Fruit fly (Drosophila melanogaster) whole organism, wandering third instar larva: ENCODE measurements around the gene CG17660.

ENCODE experiments used
- GATAd ChIP-seq: sonication (Bioruptor generic); optimal IDR thresholded peaks from 2 replicates; lab custom pipeline; 2016; ENCODE audit warnings: missing biosample characterization, missing genetic modification characterization
- Hnf4 ChIP-seq: fragments of 200-800 bp; sonication (Bioruptor generic); optimal IDR thresholded peaks from 2 replicates; lab custom pipeline; 2016; ENCODE audit warnings: missing biosample characterization, mild to moderate bottlenecking, missing genetic modification characterization
- Mio ChIP-seq: sonication (Bioruptor generic); optimal IDR thresholded peaks from 2 replicates; lab custom pipeline; 2016; ENCODE audit warnings: missing biosample characterization, missing genetic modification characterization
- OdsH ChIP-seq: fragments of 200-800 bp; sonication (Bioruptor generic); optimal IDR thresholded peaks from 2 replicates; lab custom pipeline; 2016; ENCODE audit warnings: missing biosample characterization, mild to moderate bottlenecking, missing genetic modification characterization
- brk ChIP-seq: fragments of 200-800 bp; sonication (Bioruptor generic); optimal IDR thresholded peaks from 2 replicates; lab custom pipeline; 2016; ENCODE audit warnings: missing biosample characterization, mild to moderate bottlenecking, missing genetic modification characterization
- dl ChIP-seq, 2 experiments: fragments of 175-275, 200-275 bp in 1 of 2; fragments of 200-275 bp in 1 of 2; sonication (Bioruptor generic); optimal IDR thresholded peaks; lab custom pipeline; 2018; ENCODE audit warnings: mild to moderate bottlenecking in 2 of 2, missing biosample characterization in 2 of 2, missing genetic modification characterization in 2 of 2, moderate library complexity in 2 of 2; ENCODE audit not compliant: partially characterized antibody in 2 of 2, insufficient read depth in 1 of 2
- fru ChIP-seq: fragments of 200-800 bp; sonication (Bioruptor generic); optimal IDR thresholded peaks from 3 replicates; lab custom pipeline; 2016; ENCODE audit warnings: missing biosample characterization, mild to moderate bottlenecking, missing genetic modification characterization
- h ChIP-seq: fragments of 200-800 bp; sonication (Bioruptor generic); optimal IDR thresholded peaks from 3 replicates; lab custom pipeline; 2016; ENCODE audit warnings: missing biosample characterization, mild to moderate bottlenecking, missing genetic modification characterization
- psq ChIP-seq: fragments of 200-800 bp; sonication (Bioruptor generic); optimal IDR thresholded peaks from 3 replicates; lab custom pipeline; 2017; ENCODE audit warnings: missing biosample characterization, mild to moderate bottlenecking, missing genetic modification characterization, moderate library complexity
- rgr ChIP-seq: fragments of 200-800 bp; sonication (Bioruptor generic); optimal IDR thresholded peaks from 3 replicates; lab custom pipeline; 2016; ENCODE audit warnings: missing biosample characterization, mild to moderate bottlenecking, missing genetic modification characterization
- sv ChIP-seq: fragments of 200-800 bp; sonication (Bioruptor generic); optimal IDR thresholded peaks from 3 replicates; lab custom pipeline; 2016; ENCODE audit warnings: missing biosample characterization, missing genetic modification characterization
- usp ChIP-seq: fragments of >200 bp; optimal IDR thresholded peaks from 2 replicates; lab custom pipeline; 2017; ENCODE audit warnings: missing biosample characterization, missing genetic modification characterization

DNA sequence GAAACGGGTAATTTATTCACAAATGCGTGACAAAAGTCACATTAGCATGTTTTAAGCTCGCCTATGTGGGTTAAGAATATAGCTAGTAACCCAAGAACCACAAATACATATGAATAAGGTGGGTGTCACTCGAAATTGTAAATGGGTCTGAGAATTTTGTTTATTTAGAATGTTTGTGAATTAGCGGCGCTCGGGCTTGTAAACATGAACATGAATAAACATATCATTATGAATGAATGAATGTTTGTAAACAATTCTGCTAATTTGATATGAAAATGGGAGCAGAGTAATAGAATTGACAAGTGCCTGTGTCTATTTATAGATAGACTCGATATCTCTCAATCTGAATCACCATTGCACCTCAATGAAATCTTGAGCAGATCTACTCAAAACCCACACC, 24.9 kb upstream of the CG17660 start:
- TF ChIP-seq OdsH (GFP tag; lab: Kevin White, UChicago) (no peak), usp (GFP tag; lab: Kevin White, UChicago) (no peak), psq (GFP tag; lab: Kevin White, UChicago) (no peak), dl (GFP tag; optimal IDR thresholded peaks at IDR 0.05; lab: Kevin White, UChicago; ENCODE audit: insufficient read depth in 1 of 2, partially characterized antibody in 2 of 2) (no peak), Mio (GFP tag; lab: Kevin White, UChicago) (no peak), sv (GFP tag; lab: Kevin White, UChicago) (no peak), GATAd (GFP tag; lab: Kevin White, UChicago) (no peak), fru (GFP tag; lab: Kevin White, UChicago) (no peak), h (GFP tag; lab: Kevin White, UChicago) (no peak), brk (GFP tag; lab: Kevin White, UChicago) (no peak), rgr (GFP tag; lab: Kevin White, UChicago) (no peak), Hnf4 (GFP tag; lab: Kevin White, UChicago) (no peak)
